Fruit fly (Drosophila melanogaster) whole organism, embryonic: ENCODE results near the gene toy.
A peak's percentile ranks its signal among the peaks of the same experiment; 100 is the strongest.

ENCODE experiments used
- Awh ChIP-seq: fragments of 200-800 bp; sonication (Bioruptor generic); IDR thresholded peaks from 2 replicates; pipeline ENCODE4, ENCODE4 v1.3.6; 2022; ENCODE audit warnings: missing biosample characterization, missing genetic modification characterization
- Blimp-1 ChIP-seq: fragments of 200-800 bp; sonication (Bioruptor generic); optimal IDR thresholded peaks from 3 replicates; lab custom pipeline; 2018; ENCODE audit warnings: missing biosample characterization, missing genetic modification characterization, mild to moderate bottlenecking, moderate library complexity, missing genetic modification reagents
- CG10366 ChIP-seq: fragments of 200-800 bp; sonication (Bioruptor generic); IDR thresholded peaks from 2 replicates; pipeline ENCODE4 v1.3.6; 2022; ENCODE audit warnings: missing biosample characterization, missing genetic modification characterization
- CG11398 ChIP-seq: fragments of 200-800 bp; sonication (Bioruptor generic); optimal IDR thresholded peaks from 2 replicates; lab custom pipeline; 2016; ENCODE audit warnings: missing biosample characterization, missing genetic modification characterization
- CG11456 ChIP-seq: fragments of 200-800 bp; sonication (Bioruptor generic); IDR thresholded peaks from 3 replicates; pipeline ENCODE4 v1.3.6; 2022; ENCODE audit warnings: missing biosample characterization, missing genetic modification characterization
- CG12391 ChIP-seq: fragments of 200-800 bp; sonication (Bioruptor generic); optimal IDR thresholded peaks from 3 replicates; lab custom pipeline; 2018; ENCODE audit warnings: missing biosample characterization, mild to moderate bottlenecking, missing genetic modification characterization, moderate library complexity
- CG13624 ChIP-seq: fragments of 200-800 bp; sonication (Bioruptor generic); optimal IDR thresholded peaks from 2 replicates; lab custom pipeline; 2016; ENCODE audit warnings: missing biosample characterization, missing genetic modification characterization
- CG13894 ChIP-seq: fragments of 200-800 bp; sonication (Bioruptor generic); optimal IDR thresholded peaks from 3 replicates; lab custom pipeline; 2018; ENCODE audit warnings: missing biosample characterization, mild to moderate bottlenecking, missing genetic modification characterization, moderate library complexity
- CG15479 ChIP-seq: fragments of 200-800 bp; sonication (Bioruptor generic); optimal IDR thresholded peaks from 3 replicates; lab custom pipeline; 2019; ENCODE audit warnings: missing biosample characterization, mild to moderate bottlenecking, missing genetic modification characterization, moderate library complexity
- CG17829 ChIP-seq: fragments of 200-800 bp; optimal IDR thresholded peaks from 2 replicates; lab custom pipeline; 2019; ENCODE audit warnings: missing biosample characterization, mild to moderate bottlenecking, missing genetic modification characterization, moderate library complexity
- CG31388 ChIP-seq: fragments of 200-800 bp; sonication (Bioruptor generic); optimal IDR thresholded peaks from 2 replicates; lab custom pipeline; 2016; ENCODE audit warnings: missing biosample characterization, missing genetic modification characterization
- CG3163 ChIP-seq: fragments of 200-800 bp; sonication (Bioruptor generic); optimal IDR thresholded peaks from 3 replicates; lab custom pipeline; 2016; ENCODE audit warnings: missing biosample characterization, missing genetic modification characterization
- CG33213 ChIP-seq: fragments of 200-800 bp; sonication (Bioruptor generic); optimal IDR thresholded peaks from 3 replicates; lab custom pipeline; 2016; ENCODE audit warnings: missing biosample characterization, missing genetic modification characterization
- CG4328 ChIP-seq: fragments of 200-800 bp; sonication (Bioruptor generic); optimal IDR thresholded peaks from 3 replicates; lab custom pipeline; 2017; ENCODE audit warnings: missing biosample characterization, missing genetic modification reagents, missing genetic modification characterization
- CG4424 ChIP-seq: fragments of 200-800 bp; sonication (Bioruptor generic); optimal IDR thresholded peaks from 3 replicates; lab custom pipeline; 2016; ENCODE audit warnings: missing biosample characterization, missing genetic modification characterization
- CG4730 ChIP-seq: fragments of 200-800 bp; sonication (Bioruptor generic); IDR thresholded peaks from 2 replicates; pipeline ENCODE4 v1.3.6; 2022; ENCODE audit warnings: missing biosample characterization, missing genetic modification characterization
- CG6683 ChIP-seq: fragments of 200-800 bp; sonication (Bioruptor generic); optimal IDR thresholded peaks from 2 replicates; lab custom pipeline; 2017; ENCODE audit warnings: missing biosample characterization, mild to moderate bottlenecking, missing genetic modification characterization, missing genetic modification reagents
- CG6854 ChIP-seq: fragments of 200-800 bp; sonication (Bioruptor generic); optimal IDR thresholded peaks from 3 replicates; lab custom pipeline; 2017; ENCODE audit warnings: missing biosample characterization, mild to moderate bottlenecking, missing genetic modification characterization
- CG7928 ChIP-seq: fragments of 200-800 bp; sonication (Bioruptor generic); optimal IDR thresholded peaks from 2 replicates; lab custom pipeline; 2017; ENCODE audit warnings: missing biosample characterization, mild to moderate bottlenecking, missing genetic modification characterization
- CG8924 ChIP-seq: fragments of 200-800 bp; optimal IDR thresholded peaks from 3 replicates; lab custom pipeline; 2019; ENCODE audit warnings: missing biosample characterization, mild to moderate bottlenecking, missing genetic modification characterization, moderate library complexity
- CG9437 ChIP-seq: fragments of 200-800 bp; sonication (Bioruptor generic); optimal IDR thresholded peaks from 2 replicates; lab custom pipeline; 2018; ENCODE audit warnings: missing biosample characterization, mild to moderate bottlenecking, missing genetic modification characterization
- CG9932 ChIP-seq: fragments of 200-800 bp; sonication (Bioruptor generic); IDR thresholded peaks from 2 replicates; pipeline ENCODE4 v1.3.6; 2022; ENCODE audit warnings: missing biosample characterization, missing genetic modification characterization
- Chrac-16 ChIP-seq: fragments of 200-800 bp; sonication (Bioruptor generic); optimal IDR thresholded peaks from 3 replicates; lab custom pipeline; 2016; ENCODE audit warnings: missing biosample characterization, missing genetic modification characterization
- Dp ChIP-seq: fragments of 200-800 bp; sonication (Bioruptor generic); optimal IDR thresholded peaks from 2 replicates; lab custom pipeline; 2018; ENCODE audit warnings: missing biosample characterization, mild to moderate bottlenecking, missing genetic modification characterization, moderate library complexity
- Nf-YB ChIP-seq: fragments of 200-800 bp; sonication (Bioruptor generic); optimal IDR thresholded peaks from 3 replicates; lab custom pipeline; 2019; ENCODE audit warnings: missing biosample characterization, mild to moderate bottlenecking, missing genetic modification characterization, moderate library complexity
- PHDP ChIP-seq: fragments of 200-800 bp; sonication (Bioruptor generic); optimal IDR thresholded peaks from 3 replicates; lab custom pipeline; 2018; ENCODE audit warnings: missing biosample characterization, mild to moderate bottlenecking, missing genetic modification characterization, moderate library complexity
- Poxn ChIP-seq: fragments of 200-800 bp; sonication (Bioruptor generic); IDR thresholded peaks from 2 replicates; pipeline ENCODE4 v1.3.6; 2022; ENCODE audit warnings: missing biosample characterization, missing genetic modification characterization
- Ptx1 ChIP-seq: fragments of 200-800 bp; sonication (Bioruptor generic); IDR thresholded peaks from 2 replicates; pipeline ENCODE4 v1.3.6; 2022; ENCODE audit warnings: missing biosample characterization, missing genetic modification characterization
- Rfx ChIP-seq: fragments of 200-800 bp; sonication (Bioruptor generic); IDR thresholded peaks from 2 replicates; pipeline ENCODE4 v1.3.6; 2022; ENCODE audit warnings: missing biosample characterization, missing genetic modification characterization
- Scr ChIP-seq: fragments of 200-800 bp; sonication (Bioruptor generic); IDR thresholded peaks from 2 replicates; pipeline ENCODE4 v1.3.6; 2022; ENCODE audit warnings: missing biosample characterization, missing genetic modification characterization; ENCODE audit not compliant: partially characterized antibody
- Sox100B ChIP-seq: fragments of 200-800 bp; sonication (Bioruptor generic); optimal IDR thresholded peaks from 3 replicates; lab custom pipeline; 2018; ENCODE audit warnings: missing biosample characterization, mild to moderate bottlenecking, missing genetic modification characterization
- Stat92E ChIP-seq, 3 experiments: fragments of >200 bp in 2 of 3; fragments of 200-800 bp in 1 of 3; sonication (Bioruptor generic) in 1 of 3; optimal IDR thresholded peaks; 2 replicates each; lab custom pipeline; 2017 to 2019; ENCODE audit warnings: missing biosample characterization in 3 of 3, missing genetic modification characterization in 3 of 3, mild to moderate bottlenecking in 1 of 3, moderate library complexity in 1 of 3
- cwo ChIP-seq: fragments of 200-800 bp; sonication (Bioruptor generic); optimal IDR thresholded peaks from 3 replicates; lab custom pipeline; 2017; ENCODE audit warnings: missing biosample characterization, missing genetic modification characterization, mild to moderate bottlenecking, moderate library complexity, missing genetic modification reagents
- da ChIP-seq: fragments of 200-800 bp; sonication (Bioruptor generic); optimal IDR thresholded peaks from 2 replicates; lab custom pipeline; 2016; ENCODE audit warnings: missing biosample characterization, missing genetic modification characterization
- dan ChIP-seq: fragments of 200-800 bp; sonication (Bioruptor generic); IDR thresholded peaks from 2 replicates; pipeline ENCODE4 v1.3.6; 2022; ENCODE audit warnings: missing biosample characterization, missing genetic modification characterization
- dimm ChIP-seq: fragments of 200-800 bp; sonication (Bioruptor generic); IDR thresholded peaks from 2 replicates; pipeline ENCODE4 v1.3.6; 2022; ENCODE audit warnings: missing biosample characterization, missing genetic modification characterization
- dysf ChIP-seq: fragments of 200-800 bp; sonication (Bioruptor generic); IDR thresholded peaks from 3 replicates; pipeline ENCODE4 v1.3.6; 2022; ENCODE audit warnings: missing biosample characterization, missing genetic modification characterization
- fu2 ChIP-seq: fragments of 200-800 bp; sonication (Bioruptor generic); optimal IDR thresholded peaks from 2 replicates; lab custom pipeline; 2016; ENCODE audit warnings: missing biosample characterization, missing genetic modification characterization
- gro ChIP-seq: fragments of 200-800 bp; sonication (Bioruptor generic); optimal IDR thresholded peaks from 2 replicates; lab custom pipeline; 2016; ENCODE audit warnings: missing biosample characterization, missing genetic modification characterization
- hbn ChIP-seq: fragments of 200-800 bp; sonication (Bioruptor generic); IDR thresholded peaks from 2 replicates; pipeline ENCODE4 v1.3.6; 2022; ENCODE audit warnings: missing biosample characterization, missing genetic modification characterization; ENCODE audit not compliant: partially characterized antibody
- maf-S ChIP-seq: fragments of 200-800 bp; sonication (Bioruptor generic); optimal IDR thresholded peaks from 2 replicates; lab custom pipeline; 2016; ENCODE audit warnings: missing biosample characterization, missing genetic modification characterization
- phol ChIP-seq: fragments of 200-800 bp; sonication (Bioruptor generic); optimal IDR thresholded peaks from 3 replicates; lab custom pipeline; 2018; ENCODE audit warnings: missing biosample characterization, mild to moderate bottlenecking, missing genetic modification characterization, moderate library complexity
- pros ChIP-seq: fragments of 200-800 bp; sonication (Bioruptor generic); optimal IDR thresholded peaks from 3 replicates; lab custom pipeline; 2019; ENCODE audit warnings: missing biosample characterization, mild to moderate bottlenecking, missing genetic modification characterization, moderate library complexity
- repo ChIP-seq: fragments of 200-800 bp; sonication (Bioruptor generic); optimal IDR thresholded peaks from 2 replicates; lab custom pipeline; 2016; ENCODE audit warnings: missing biosample characterization, missing genetic modification characterization
- sc ChIP-seq, 3 experiments: fragments of >200 bp in 2 of 3; fragments of 200-800 bp in 1 of 3; sonication (Bioruptor generic) in 1 of 3; optimal IDR thresholded peaks; 2 replicates in 2 of 3; 3 replicates in 1 of 3; lab custom pipeline; 2017; ENCODE audit warnings: mild to moderate bottlenecking in 1 of 3, missing biosample characterization in 1 of 3, missing genetic modification characterization in 1 of 3, missing genetic modification reagents in 1 of 3
- sens-2 ChIP-seq: fragments of 200-800 bp; sonication (Bioruptor generic); IDR thresholded peaks from 2 replicates; pipeline ENCODE4 v1.3.6; 2022; ENCODE audit warnings: missing biosample characterization, missing genetic modification characterization
- seq ChIP-seq: fragments of 200-800 bp; sonication (Bioruptor generic); IDR thresholded peaks from 2 replicates; pipeline ENCODE4 v1.3.6; 2022; ENCODE audit warnings: missing biosample characterization, missing genetic modification characterization
- sr ChIP-seq: fragments of 200-800 bp; sonication (Bioruptor generic); IDR thresholded peaks from 3 replicates; pipeline ENCODE4 v1.3.6; 2022; ENCODE audit warnings: missing biosample characterization, missing genetic modification characterization
- wek ChIP-seq: fragments of 200-800 bp; sonication (Bioruptor generic); optimal IDR thresholded peaks from 3 replicates; lab custom pipeline; 2018; ENCODE audit warnings: missing biosample characterization, mild to moderate bottlenecking, missing genetic modification characterization, moderate library complexity
- zen ChIP-seq: fragments of 200-800 bp; sonication (Bioruptor generic); optimal IDR thresholded peaks from 3 replicates; lab custom pipeline; 2018; ENCODE audit warnings: missing biosample characterization, mild to moderate bottlenecking, missing genetic modification characterization, moderate library complexity

The toy gene

dm6 chr4:989058-989770, at the start of gene toy (continued):
- TF ChIP-seq CG17829 (tag; lab: Kevin White, UChicago) (no peak), repo (GFP tag; lab: Kevin White, UChicago) (no peak), CG12391 (tag; lab: Kevin White, UChicago) (no peak), wek (GFP tag; lab: Kevin White, UChicago) (no peak), CG9437 (GFP tag; lab: Kevin White, UChicago) (no peak), Chrac-16 (GFP tag; lab: Kevin White, UChicago) (no peak), phol (no peak), sens-2 (GFP tag; lab: Robert Waterston, UW) (no peak), Blimp-1 (GFP tag; lab: Kevin White, UChicago) (no peak), CG4424 (GFP tag; lab: Kevin White, UChicago) (no peak), CG3163 (GFP tag; lab: Kevin White, UChicago) (no peak), cwo (GFP tag; lab: Kevin White, UChicago) (no peak), zen (peak; percentile 92), CG10366 (no peak), CG6683 (GFP tag; lab: Kevin White, UChicago) (no peak), CG8924 (tag; lab: Kevin White, UChicago) (peak; percentile 67), CG13624 (GFP tag; lab: Kevin White, UChicago) (peak; percentile 3), Rfx (GFP tag; lab: Robert Waterston, UW) (no peak), maf-S (GFP tag; lab: Kevin White, UChicago) (no peak), PHDP (tag; lab: Kevin White, UChicago) (no peak), Sox100B (GFP tag; lab: Kevin White, UChicago) (no peak), fu2 (GFP tag; lab: Kevin White, UChicago) (no peak), dimm (GFP tag; lab: Robert Waterston, UW) (no peak), CG6854 (GFP tag; lab: Kevin White, UChicago) (no peak), hbn (GFP tag; lab: Robert Waterston, UW) (no peak), Awh (GFP tag; lab: Robert Waterston, UW) (no peak), CG13894 (tag; lab: Kevin White, UChicago) (peak; percentile 70), Scr (GFP tag; lab: Robert Waterston, UW) (peak; percentile 50), Stat92E (GFP tag; optimal IDR thresholded peaks at IDR 0.05; lab: Kevin White, UChicago) (no peak), CG33213 (GFP tag; lab: Kevin White, UChicago) (no peak), CG4328 (GFP tag; lab: Kevin White, UChicago) (no peak), CG4730 (GFP tag; lab: Robert Waterston, UW) (no peak), Poxn (GFP tag; lab: Robert Waterston, UW) (no peak), sr (no peak), Nf-YB (GFP tag; lab: Kevin White, UChicago) (peak; percentile 100), gro (GFP tag; lab: Kevin White, UChicago) (no peak), da (GFP tag; lab: Kevin White, UChicago) (no peak), CG9932 (no peak), Ptx1 (GFP tag; lab: Robert Waterston, UW) (no peak), CG31388 (GFP tag; lab: Kevin White, UChicago) (no peak), pros (GFP tag; lab: Kevin White, UChicago) (no peak), sc (optimal IDR thresholded peaks at IDR 0.05; lab: Kevin White, UChicago) (no peak), sc (GFP tag; optimal IDR thresholded peaks at IDR 0.05; lab: Kevin White, UChicago) (no peak), CG11398 (no peak), CG7928 (no peak), dysf (GFP tag; lab: Robert Waterston, UW) (no peak), CG11456 (GFP tag; lab: Robert Waterston, UW) (no peak), Dp (no peak), CG15479 (peak; percentile 8), seq (GFP tag; lab: Robert Waterston, UW) (no peak), dan (GFP tag; lab: Robert Waterston, UW) (no peak)
